Worm (Caenorhabditis elegans): Measurements from ENCODE around the gene srw-76.

The srw-76 gene

DNA sequence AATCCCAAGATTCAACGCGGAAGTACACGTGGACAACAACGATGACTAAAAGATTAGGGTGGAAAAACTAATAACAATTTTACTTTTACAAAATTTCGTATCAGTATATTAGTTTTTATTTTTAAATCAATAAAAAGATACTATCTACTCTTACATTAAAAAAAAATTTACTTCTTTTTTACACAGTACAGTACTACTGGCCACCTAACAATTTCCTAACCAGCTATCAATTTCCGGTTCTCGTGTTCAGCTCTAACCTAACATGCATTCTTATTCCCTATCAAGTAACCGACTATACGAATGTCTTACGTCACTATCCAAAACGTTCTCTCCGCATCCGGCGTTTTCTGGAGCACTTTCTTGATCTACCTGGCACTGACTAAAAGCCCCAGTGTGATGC lies 8.5 kb downstream of the srw-76 start, which contains the start of gene srd-21:
Gene srd-21 (plus strand): TSS at position 301 of the 400 bp plus-strand sequence.
- TF ChIP-seq ces-1 (GFP tag; optimal IDR thresholded peaks at IDR 0.05) (no peak), unc-39 (tag; optimal IDR thresholded peaks at IDR 0.05) (no peak), drap-1 (GFP tag; optimal IDR thresholded peaks at IDR 0.05) (no peak), sptf-1 (tag; optimal IDR thresholded peaks at IDR 0.05) (no peak), sem-2 (GFP tag; optimal IDR thresholded peaks at IDR 0.05) (no peak), unc-120 (tag; optimal IDR thresholded peaks at IDR 0.05; ENCODE audit: poor library complexity, severe bottlenecking) (no peak), bed-3 (GFP tag; optimal IDR thresholded peaks at IDR 0.05) (no peak)

DNA sequence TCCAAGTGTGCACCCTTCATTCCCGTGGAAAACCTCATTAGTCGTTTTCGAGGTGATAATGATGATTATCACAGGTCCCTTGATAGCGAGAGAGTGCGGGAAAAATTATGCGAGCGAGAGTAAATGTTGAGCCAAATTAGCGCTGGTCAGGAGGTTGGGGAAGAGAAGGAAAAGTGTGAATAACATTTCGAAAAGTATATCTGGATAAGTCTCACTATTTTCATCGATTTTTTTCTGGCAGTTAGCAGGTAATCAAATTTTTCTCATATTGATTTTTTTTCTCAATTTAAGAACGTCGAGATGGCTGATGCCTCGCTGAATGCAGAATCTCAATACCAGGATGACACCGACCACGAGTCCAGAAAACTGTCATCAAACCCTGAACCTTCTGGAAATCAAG lies 9.1 kb downstream of the srw-76 start, which contains the start of gene W06G6.2:
Gene W06G6.2 (plus strand): TSS at position 301 of the 400 bp plus-strand sequence.
- no peak for TF ChIP-seq ceh-83 (GFP tag; optimal IDR thresholded peaks at IDR 0.05)
- no peak for TF ChIP-seq ceh-43 (GFP tag; optimal IDR thresholded peaks at IDR 0.05)
- no peak for TF ChIP-seq lin-32 (GFP tag; optimal IDR thresholded peaks at IDR 0.05)

DNA sequence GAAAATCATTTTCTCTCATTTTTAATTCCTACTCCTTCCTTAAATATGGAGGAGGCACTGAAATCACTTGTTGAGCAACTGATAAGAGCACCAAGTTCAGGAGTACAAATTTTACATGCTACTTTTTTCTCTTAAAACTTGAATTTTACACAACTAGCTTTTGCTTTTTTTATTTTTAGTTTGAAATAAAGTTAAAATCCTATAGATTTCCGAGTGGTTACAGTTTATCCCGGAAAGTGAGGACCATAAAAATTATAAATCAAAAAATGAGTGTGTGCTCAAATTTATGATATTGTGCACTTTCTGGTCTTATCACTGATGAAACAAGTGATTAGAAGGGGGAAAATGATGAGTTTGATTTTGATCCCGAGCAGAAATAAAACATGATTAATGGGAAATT lies 10.1 kb downstream of the srw-76 start, which contains the start of gene oac-53:
Gene oac-53 (minus strand): TSS at position 9 of the 400 bp plus-strand sequence.
- TF ChIP-seq nhr-76 (tag; optimal IDR thresholded peaks at IDR 0.05) (no peak), ces-1 (GFP tag; optimal IDR thresholded peaks at IDR 0.05) (no peak), mls-2 (tag; optimal IDR thresholded peaks at IDR 0.05) (no peak), unc-62 (GFP tag; optimal IDR thresholded peaks at IDR 0.05) (no peak), nhr-2 (tag; optimal IDR thresholded peaks at IDR 0.05) (no peak), ztf-11 (tag; optimal IDR thresholded peaks at IDR 0.05) (no peak), elt-1 (tag; optimal IDR thresholded peaks at IDR 0.05; ENCODE audit: borderline replicate concordance, insufficient read depth) (no peak), cnd-1 (tag; optimal IDR thresholded peaks at IDR 0.05) (no peak), bed-3 (GFP tag; optimal IDR thresholded peaks at IDR 0.05) (no peak), ceh-83 (GFP tag; optimal IDR thresholded peaks at IDR 0.05) (no peak), mab-5 (tag; optimal IDR thresholded peaks at IDR 0.05) (no peak), sem-2 (GFP tag; optimal IDR thresholded peaks at IDR 0.05) (no peak), tbx-8 (GFP tag; optimal IDR thresholded peaks at IDR 0.05) (no peak), ceh-43 (GFP tag; optimal IDR thresholded peaks at IDR 0.05) (no peak), blmp-1 (tag; optimal IDR thresholded peaks at IDR 0.05) (no peak), lin-32 (GFP tag; optimal IDR thresholded peaks at IDR 0.05) (no peak), M03D4.4 (tag; optimal IDR thresholded peaks at IDR 0.05) (no peak), pha-4 (tag; optimal IDR thresholded peaks at IDR 0.05) (no peak), flh-1 (GFP tag; optimal IDR thresholded peaks at IDR 0.05) (no peak), nhr-12 (tag; optimal IDR thresholded peaks at IDR 0.05) (no peak)

DNA sequence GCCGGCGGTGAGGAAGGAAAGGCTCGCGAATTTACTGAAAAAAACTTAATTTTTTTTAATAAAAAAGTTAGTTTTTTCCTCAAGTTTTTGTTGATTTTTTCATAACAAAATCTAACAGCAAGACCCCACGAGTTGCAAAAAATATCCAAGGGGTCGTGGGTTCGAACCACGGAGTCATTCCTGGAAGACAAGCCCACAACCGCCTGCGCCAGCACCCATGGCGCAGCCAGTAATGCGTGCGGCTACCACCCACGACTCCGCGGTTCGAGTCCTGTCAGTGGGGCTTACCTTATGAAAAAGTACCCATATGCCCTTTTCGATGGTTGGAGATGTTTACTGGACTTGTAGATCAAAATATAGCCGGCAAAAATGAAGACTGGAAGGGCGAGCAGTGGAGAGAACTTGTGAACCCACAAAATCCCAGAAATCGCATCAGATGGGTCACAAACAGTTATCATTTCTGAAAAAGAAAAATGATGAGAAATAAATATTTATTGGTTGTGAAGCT lies 15.3 kb downstream of the srw-76 start, which contains the start of gene Y70C5A.2:
Gene Y70C5A.2 (minus strand): TSS at position 458 of the 508 bp plus-strand sequence.
- TF ChIP-seq elt-3 (tag; optimal IDR thresholded peaks at IDR 0.05) = no peak
- TF ChIP-seq zip-8 (tag; optimal IDR thresholded peaks at IDR 0.05) = no peak
- no peak for TF ChIP-seq nhr-237 (tag; optimal IDR thresholded peaks at IDR 0.05)
- no peak for TF ChIP-seq drap-1 (GFP tag; optimal IDR thresholded peaks at IDR 0.05)
- no peak for TF ChIP-seq ham-2 (GFP tag; optimal IDR thresholded peaks at IDR 0.05)
- no peak for TF ChIP-seq lin-13 (tag; optimal IDR thresholded peaks at IDR 0.05)
- no peak for TF ChIP-seq ces-1 (GFP tag; optimal IDR thresholded peaks at IDR 0.05)
- no peak for TF ChIP-seq blmp-1 (tag; optimal IDR thresholded peaks at IDR 0.05)
- no peak for TF ChIP-seq tbx-8 (GFP tag; optimal IDR thresholded peaks at IDR 0.05)
- no peak for TF ChIP-seq hlh-1 (tag; optimal IDR thresholded peaks at IDR 0.05)

DNA sequence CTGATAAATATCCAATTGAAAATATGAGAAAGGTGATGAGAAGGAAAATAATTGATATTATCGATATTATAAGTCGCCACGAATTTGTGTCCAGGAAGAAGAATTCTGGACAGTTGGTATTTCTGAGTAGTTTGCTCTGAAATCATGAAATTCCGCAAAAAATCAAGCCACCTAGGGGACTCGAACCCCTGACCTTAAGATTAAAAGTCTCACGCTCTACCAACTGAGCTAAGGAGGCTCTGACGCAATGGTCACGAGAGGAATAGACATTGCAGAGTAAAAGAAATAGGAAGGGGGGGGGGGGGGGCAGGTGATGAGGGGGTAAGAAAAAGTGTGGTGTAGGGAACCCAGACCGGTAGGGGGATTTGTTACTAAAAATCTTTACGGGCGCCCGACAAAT lies 16.2 kb downstream of the srw-76 start:
- TF ChIP-seq ham-2 (GFP tag; optimal IDR thresholded peaks at IDR 0.05) (no peak), drap-1 (GFP tag; optimal IDR thresholded peaks at IDR 0.05) (peak; percentile 47), snpc-4 (tag; optimal IDR thresholded peaks at IDR 0.05) (no peak), nhr-76 (tag; optimal IDR thresholded peaks at IDR 0.05) (no peak), nhr-2 (tag; optimal IDR thresholded peaks at IDR 0.05) (no peak), mab-5 (tag; optimal IDR thresholded peaks at IDR 0.05) (no peak), bed-3 (GFP tag; optimal IDR thresholded peaks at IDR 0.05) (no peak), tbx-8 (GFP tag; optimal IDR thresholded peaks at IDR 0.05) (no peak), ceh-43 (GFP tag; optimal IDR thresholded peaks at IDR 0.05) (no peak), M03D4.4 (tag; optimal IDR thresholded peaks at IDR 0.05) (peak; percentile 66), blmp-1 (tag; optimal IDR thresholded peaks at IDR 0.05) (no peak), ztf-11 (tag; optimal IDR thresholded peaks at IDR 0.05) (no peak), ceh-39 (tag; optimal IDR thresholded peaks at IDR 0.05) (no peak), elt-1 (tag; optimal IDR thresholded peaks at IDR 0.05; ENCODE audit: borderline replicate concordance, insufficient read depth) (no peak), unc-62 (GFP tag; optimal IDR thresholded peaks at IDR 0.05) (no peak), flh-1 (GFP tag; optimal IDR thresholded peaks at IDR 0.05) (peak; percentile 17), zip-8 (tag; optimal IDR thresholded peaks at IDR 0.05) (no peak), cnd-1 (tag; optimal IDR thresholded peaks at IDR 0.05) (peak; percentile 51), lsy-2 (tag; optimal IDR thresholded peaks at IDR 0.05) (no peak), nhr-28 (tag; optimal IDR thresholded peaks at IDR 0.05) (no peak), unc-120 (tag; optimal IDR thresholded peaks at IDR 0.05; ENCODE audit: poor library complexity, severe bottlenecking) (no peak), mls-2 (tag; optimal IDR thresholded peaks at IDR 0.05) (peak; percentile 14), elt-3 (tag; optimal IDR thresholded peaks at IDR 0.05) (no peak), ces-1 (GFP tag; optimal IDR thresholded peaks at IDR 0.05) (no peak), lin-13 (tag; optimal IDR thresholded peaks at IDR 0.05) (no peak), ceh-83 (GFP tag; optimal IDR thresholded peaks at IDR 0.05) (no peak), nhr-12 (tag; optimal IDR thresholded peaks at IDR 0.05) (no peak), lin-32 (GFP tag; optimal IDR thresholded peaks at IDR 0.05) (no peak), sptf-1 (tag; optimal IDR thresholded peaks at IDR 0.05) (peak; percentile 75), mep-1 (tag; optimal IDR thresholded peaks at IDR 0.05) (no peak), unc-39 (tag; optimal IDR thresholded peaks at IDR 0.05) (no peak), hlh-1 (tag; optimal IDR thresholded peaks at IDR 0.05) (peak; percentile 3), sem-2 (GFP tag; optimal IDR thresholded peaks at IDR 0.05) (peak; percentile 36), nhr-237 (tag; optimal IDR thresholded peaks at IDR 0.05) (no peak), pha-4 (tag; optimal IDR thresholded peaks at IDR 0.05) (no peak)
